Worm (Caenorhabditis elegans) whole organism, L2 larva: ENCODE measurements around the gene str-264.

Source experiments
- alr-1 ChIP-seq: fragments of 150-350 bp; optimal IDR thresholded peaks from 2 replicates; lab custom pipeline; 2014; ENCODE audit warnings: missing biosample characterization, missing genetic modification characterization
- ceh-82 ChIP-seq: fragments of 150-350 bp; optimal IDR thresholded peaks from 2 replicates; lab custom pipeline; 2014; ENCODE audit warnings: missing biosample characterization, missing genetic modification characterization
- egl-27 ChIP-seq: sonication (generic microtip); optimal IDR thresholded peaks from 3 replicates; lab custom pipeline; 2017; ENCODE audit warnings: missing biosample characterization, missing genetic modification reagents, missing genetic modification characterization
- elt-3 ChIP-seq: sonication (generic microtip); optimal IDR thresholded peaks from 2 replicates; lab custom pipeline; 2017; ENCODE audit warnings: missing biosample characterization, missing genetic modification characterization
- gmeb-1 ChIP-seq: fragments of 150-350 bp; optimal IDR thresholded peaks from 2 replicates; lab custom pipeline; 2014; ENCODE audit warnings: missing biosample characterization, missing genetic modification characterization
- mab-5 ChIP-seq: fragments of 150-350 bp; optimal IDR thresholded peaks from 2 replicates; lab custom pipeline; 2014; ENCODE audit warnings: missing biosample characterization, missing genetic modification characterization
- nhr-129 ChIP-seq: fragments of 150-350 bp; optimal IDR thresholded peaks from 2 replicates; lab custom pipeline; 2014; ENCODE audit warnings: missing biosample characterization, missing genetic modification characterization
- nhr-237 ChIP-seq: fragments of 150-350 bp; optimal IDR thresholded peaks from 2 replicates; lab custom pipeline; 2014; ENCODE audit warnings: missing biosample characterization, missing genetic modification characterization
- nhr-25 ChIP-seq: fragments of 150-350 bp; sonication (generic microtip); optimal IDR thresholded peaks from 3 replicates; lab custom pipeline; 2014; ENCODE audit warnings: missing biosample characterization, missing genetic modification characterization
- unc-39 ChIP-seq: fragments of 150-350 bp; optimal IDR thresholded peaks from 2 replicates; lab custom pipeline; 2014; ENCODE audit warnings: missing biosample characterization, missing genetic modification characterization
- unc-55 ChIP-seq: fragments of 150-350 bp; sonication (generic microtip); optimal IDR thresholded peaks from 3 replicates; lab custom pipeline; 2014; ENCODE audit warnings: missing biosample characterization, missing genetic modification reagents, missing genetic modification characterization
- zag-1 ChIP-seq: fragments of 150-350 bp; optimal IDR thresholded peaks from 2 replicates; lab custom pipeline; 2014; ENCODE audit warnings: missing biosample characterization, missing genetic modification characterization
- ztf-11 ChIP-seq: sonication (generic microtip); optimal IDR thresholded peaks from 2 replicates; lab custom pipeline; 2017; ENCODE audit warnings: missing biosample characterization, missing genetic modification characterization
- ztf-4 ChIP-seq: fragments of 150-350 bp; optimal IDR thresholded peaks from 2 replicates; lab custom pipeline; 2014; ENCODE audit warnings: missing biosample characterization, missing genetic modification characterization

DNA sequence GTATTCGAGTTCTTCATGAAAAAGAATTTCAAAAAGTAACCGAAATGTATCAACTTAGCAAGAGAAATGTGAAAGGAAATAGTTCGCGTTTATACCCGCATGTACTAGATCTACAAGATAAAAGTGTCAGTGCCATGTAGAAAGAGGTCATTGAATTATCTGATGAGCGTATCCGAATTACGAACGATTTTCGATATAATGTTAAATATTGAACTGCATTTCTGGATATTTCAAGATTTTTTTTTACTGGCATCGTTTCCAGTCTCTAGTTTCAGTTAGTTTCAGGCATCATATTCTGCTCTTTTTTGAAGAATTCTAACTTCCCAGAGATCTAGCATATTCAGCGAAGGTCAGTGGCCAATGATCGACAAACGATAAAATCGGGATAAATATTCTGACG, 11.0 kb downstream of the str-264 start, which contains the start of gene nhr-150:
- TF ChIP-seq elt-3 (no peak), unc-39 (tag; lab: Kevin White, UChicago) (no peak), ztf-4 (tag; lab: Kevin White, UChicago) (no peak), mab-5 (tag; lab: Kevin White, UChicago) (no peak), unc-55 (GFP tag; lab: Kevin White, UChicago) (no peak), nhr-25 (tag; lab: Kevin White, UChicago) (no peak), ztf-11 (tag; lab: Kevin White, UChicago) (no peak), zag-1 (no peak), ceh-82 (tag; lab: Kevin White, UChicago) (no peak), alr-1 (tag; lab: Kevin White, UChicago) (no peak), nhr-129 (tag; lab: Kevin White, UChicago) (no peak), egl-27 (no peak), gmeb-1 (tag; lab: Kevin White, UChicago) (no peak), nhr-237 (tag; lab: Kevin White, UChicago) (no peak)
